Worm (Caenorhabditis elegans) whole organism, L3 larva: ENCODE data around the gene pepm-1.
"Not testable (repeated sequence)": the region's sequence is repeated elsewhere in the genome, so short reads cannot be mapped to it uniquely, and the experiment has no call there.

Experiments used
- fkh-10 ChIP-seq: sonication (generic microtip); optimal IDR thresholded peaks from 2 replicates; lab custom pipeline; 2017; ENCODE audit warnings: missing biosample characterization, missing genetic modification reagents, missing genetic modification characterization
- mdl-1 ChIP-seq: fragments of 150-350 bp; optimal IDR thresholded peaks from 2 replicates; lab custom pipeline; 2014; ENCODE audit warnings: missing biosample characterization, missing genetic modification characterization
- nhr-11 ChIP-seq: fragments of 150-350 bp; optimal IDR thresholded peaks from 2 replicates; lab custom pipeline; 2014; ENCODE audit warnings: missing biosample characterization, missing genetic modification characterization
- pha-4 ChIP-seq: fragments of 150-350 bp; optimal IDR thresholded peaks from 2 replicates; lab custom pipeline; 2014; ENCODE audit warnings: missing biosample characterization, missing genetic modification reagents, missing genetic modification characterization

- TF ChIP-seq mdl-1; nhr-11; fkh-10; pha-4 (tag; lab: Kevin White, UChicago): not testable (repeated sequence)
Observed at ce11 chrV:14357347-14357746, 28.4 kb downstream of the pepm-1 start.
